Fruit fly (Drosophila melanogaster) whole organism, embryonic: Measurements from ENCODE around the gene CG14104.

Experiments used
- Asciz ChIP-seq: fragments of 200-800 bp; sonication (Bioruptor generic); optimal IDR thresholded peaks from 2 replicates; lab custom pipeline; 2017; ENCODE audit warnings: missing biosample characterization, mild to moderate bottlenecking, missing genetic modification characterization, missing genetic modification reagents
- B-H2 ChIP-seq: fragments of 200-800 bp; sonication (Bioruptor generic); optimal IDR thresholded peaks from 2 replicates; lab custom pipeline; 2018; ENCODE audit warnings: missing biosample characterization, mild to moderate bottlenecking, missing genetic modification characterization
- Bteb2 ChIP-seq: fragments of 200-800 bp; sonication (Bioruptor generic); optimal IDR thresholded peaks from 2 replicates; lab custom pipeline; 2016; ENCODE audit warnings: missing biosample characterization, missing genetic modification characterization
- CG11695 ChIP-seq: fragments of 200-800 bp; sonication (Bioruptor generic); IDR thresholded peaks from 3 replicates; pipeline ENCODE4 v1.3.6; 2022; ENCODE audit warnings: missing biosample characterization, missing genetic modification characterization
- CG17328 ChIP-seq: fragments of 200-800 bp; sonication (Bioruptor generic); IDR thresholded peaks from 2 replicates; pipeline ENCODE4 v1.3.6; 2022; ENCODE audit warnings: missing biosample characterization, missing genetic modification characterization
- CG18764 ChIP-seq: fragments of 200-800 bp; sonication (Bioruptor generic); optimal IDR thresholded peaks from 3 replicates; lab custom pipeline; 2016; ENCODE audit warnings: missing biosample characterization, missing genetic modification characterization
- CG31224 ChIP-seq: fragments of 200-800 bp; sonication (Bioruptor generic); IDR thresholded peaks from 2 replicates; pipeline ENCODE4 v1.3.6; 2022; ENCODE audit warnings: missing biosample characterization, missing genetic modification characterization
- CG42726 ChIP-seq: fragments of 200-800 bp; sonication (Bioruptor generic); IDR thresholded peaks from 2 replicates; pipeline ENCODE4 v1.3.6; 2022; ENCODE audit warnings: missing biosample characterization, missing genetic modification characterization; ENCODE audit not compliant: partially characterized antibody
- CG4360 ChIP-seq: fragments of 200-800 bp; sonication (Bioruptor generic); IDR thresholded peaks from 2 replicates; pipeline ENCODE4 v1.3.6; 2022; ENCODE audit warnings: missing biosample characterization, missing genetic modification characterization
- CG4820 ChIP-seq: fragments of 200-800 bp; sonication (Bioruptor generic); optimal IDR thresholded peaks from 3 replicates; lab custom pipeline; 2016; ENCODE audit warnings: missing biosample characterization, missing genetic modification characterization
- CG6765 ChIP-seq: fragments of 200-800 bp; sonication (Bioruptor generic); optimal IDR thresholded peaks from 3 replicates; lab custom pipeline; 2017; ENCODE audit warnings: missing biosample characterization, mild to moderate bottlenecking, missing genetic modification characterization
- CG7372 ChIP-seq: fragments of 200-800 bp; sonication (Bioruptor generic); IDR thresholded peaks from 2 replicates; pipeline ENCODE4 v1.3.6; 2022; ENCODE audit warnings: missing biosample characterization, missing genetic modification characterization
- CG7839 ChIP-seq: fragments of 200-800 bp; sonication (Bioruptor generic); optimal IDR thresholded peaks from 3 replicates; lab custom pipeline; 2018; ENCODE audit warnings: missing biosample characterization, mild to moderate bottlenecking, missing genetic modification characterization, moderate library complexity
- CG8359 ChIP-seq: fragments of 200-800 bp; sonication (Bioruptor generic); optimal IDR thresholded peaks from 2 replicates; lab custom pipeline; 2017; ENCODE audit warnings: missing biosample characterization, mild to moderate bottlenecking, missing genetic modification characterization, borderline replicate concordance
- CG9876 ChIP-seq: fragments of 200-800 bp; sonication (Bioruptor generic); optimal IDR thresholded peaks from 2 replicates; lab custom pipeline; 2016; ENCODE audit warnings: missing biosample characterization, missing genetic modification characterization
- CrebB ChIP-seq: fragments of 200-800 bp; sonication (Bioruptor generic); optimal IDR thresholded peaks from 3 replicates; lab custom pipeline; 2018; ENCODE audit warnings: missing biosample characterization, mild to moderate bottlenecking, missing genetic modification characterization
- D19B ChIP-seq: fragments of 200-800 bp; sonication (Bioruptor generic); optimal IDR thresholded peaks from 2 replicates; lab custom pipeline; 2017; ENCODE audit warnings: missing biosample characterization, mild to moderate bottlenecking, missing genetic modification characterization
- Dfd ChIP-seq, 2 experiments: fragments of >200 bp; optimal IDR thresholded peaks; 2 replicates each; lab custom pipeline; 2017; ENCODE audit warnings: missing biosample characterization in 2 of 2, missing genetic modification characterization in 2 of 2
- Ets97D ChIP-seq: fragments of 200-800 bp; sonication (Bioruptor generic); optimal IDR thresholded peaks from 3 replicates; lab custom pipeline; 2016; ENCODE audit warnings: missing biosample characterization, missing genetic modification characterization
- Fer1 ChIP-seq: fragments of 200-800 bp; sonication (Bioruptor generic); optimal IDR thresholded peaks from 2 replicates; lab custom pipeline; 2017; ENCODE audit warnings: missing biosample characterization, mild to moderate bottlenecking, missing genetic modification characterization
- Gsc ChIP-seq: fragments of 200-800 bp; sonication (Bioruptor generic); IDR thresholded peaks from 2 replicates; pipeline ENCODE4 v1.3.6; 2022; ENCODE audit warnings: missing biosample characterization, missing genetic modification characterization
- H15 ChIP-seq: fragments of 200-800 bp; sonication (Bioruptor generic); IDR thresholded peaks from 3 replicates; pipeline ENCODE4 v1.3.6; 2022; ENCODE audit warnings: missing biosample characterization, missing genetic modification characterization
- HLH54F ChIP-seq: fragments of 200-800 bp; sonication (Bioruptor generic); optimal IDR thresholded peaks from 3 replicates; lab custom pipeline; 2016; ENCODE audit warnings: missing biosample characterization, missing genetic modification characterization
- Hey ChIP-seq: fragments of 200-800 bp; sonication (Bioruptor generic); optimal IDR thresholded peaks from 3 replicates; lab custom pipeline; 2018; ENCODE audit warnings: missing biosample characterization, mild to moderate bottlenecking, missing genetic modification characterization
- HmgZ ChIP-seq: fragments of 200-800 bp; sonication (Bioruptor generic); optimal IDR thresholded peaks from 2 replicates; lab custom pipeline; 2018; ENCODE audit warnings: missing biosample characterization, mild to moderate bottlenecking, missing genetic modification characterization
- Jarid2 ChIP-seq: fragments of 200-800 bp; sonication (Bioruptor generic); optimal IDR thresholded peaks from 3 replicates; lab custom pipeline; 2017; ENCODE audit warnings: mild to moderate bottlenecking, missing biosample characterization, missing genetic modification reagents, missing genetic modification characterization
- Meics ChIP-seq: fragments of 200-800 bp; sonication (Bioruptor generic); optimal IDR thresholded peaks from 2 replicates; lab custom pipeline; 2017; ENCODE audit warnings: missing biosample characterization, mild to moderate bottlenecking, missing genetic modification characterization
- az2 ChIP-seq: fragments of 200-800 bp; sonication (Bioruptor generic); optimal IDR thresholded peaks from 3 replicates; lab custom pipeline; 2016; ENCODE audit warnings: missing biosample characterization, missing genetic modification characterization
- caup ChIP-seq: fragments of 200-800 bp; sonication (Bioruptor generic); optimal IDR thresholded peaks from 3 replicates; lab custom pipeline; 2017; ENCODE audit warnings: missing biosample characterization, mild to moderate bottlenecking, missing genetic modification characterization, moderate library complexity; ENCODE audit not compliant: severe bottlenecking
- cg ChIP-seq: fragments of 200-800 bp; sonication (Bioruptor generic); optimal IDR thresholded peaks from 3 replicates; lab custom pipeline; 2019; ENCODE audit warnings: missing biosample characterization, mild to moderate bottlenecking, missing genetic modification characterization, moderate library complexity
- crc ChIP-seq: fragments of 200-800 bp; sonication (Bioruptor generic); optimal IDR thresholded peaks from 2 replicates; lab custom pipeline; 2016; ENCODE audit warnings: missing biosample characterization, missing genetic modification characterization
- dati ChIP-seq: fragments of 200-800 bp; sonication (Bioruptor generic); IDR thresholded peaks from 2 replicates; pipeline ENCODE4 v1.3.6; 2022; ENCODE audit warnings: missing biosample characterization, missing genetic modification characterization
- eve ChIP-seq, 2 experiments: fragments of >200 bp; optimal IDR thresholded peaks; 2 replicates each; lab custom pipeline; 2017; ENCODE audit warnings: missing biosample characterization in 2 of 2, missing genetic modification characterization in 2 of 2
- ewg ChIP-seq: fragments of 200-800 bp; sonication (Bioruptor generic); optimal IDR thresholded peaks from 3 replicates; lab custom pipeline; 2017; ENCODE audit warnings: mild to moderate bottlenecking, missing biosample characterization, missing genetic modification reagents, missing genetic modification characterization
- exex ChIP-seq: fragments of 200-800 bp; sonication (Bioruptor generic); optimal IDR thresholded peaks from 4 replicates; lab custom pipeline; 2018; ENCODE audit warnings: missing biosample characterization, mild to moderate bottlenecking, missing genetic modification characterization, moderate library complexity
- fd3F ChIP-seq: fragments of 200-800 bp; sonication (Bioruptor generic); optimal IDR thresholded peaks from 2 replicates; lab custom pipeline; 2018; ENCODE audit warnings: missing biosample characterization, mild to moderate bottlenecking, missing genetic modification characterization, moderate library complexity
- fu2 ChIP-seq: fragments of 200-800 bp; sonication (Bioruptor generic); optimal IDR thresholded peaks from 2 replicates; lab custom pipeline; 2016; ENCODE audit warnings: missing biosample characterization, missing genetic modification characterization
- kni ChIP-seq: fragments of 200-800 bp; sonication (Bioruptor generic); optimal IDR thresholded peaks from 3 replicates; lab custom pipeline; 2017; ENCODE audit warnings: mild to moderate bottlenecking, missing biosample characterization, missing genetic modification reagents, missing genetic modification characterization
- odd ChIP-seq: fragments of 200-800 bp; sonication (Bioruptor generic); optimal IDR thresholded peaks from 2 replicates; lab custom pipeline; 2017; ENCODE audit warnings: missing biosample characterization, mild to moderate bottlenecking, missing genetic modification characterization
- otp ChIP-seq: fragments of 200-800 bp; sonication (Bioruptor generic); IDR thresholded peaks from 3 replicates; pipeline ENCODE4, ENCODE4 v1.3.6; 2022; ENCODE audit warnings: missing biosample characterization, missing genetic modification characterization
- pita ChIP-seq: fragments of 200-800 bp; sonication (Bioruptor generic); optimal IDR thresholded peaks from 2 replicates; lab custom pipeline; 2017; ENCODE audit warnings: missing biosample characterization, mild to moderate bottlenecking, missing genetic modification characterization
- rib ChIP-seq: fragments of 200-800 bp; sonication (Bioruptor generic); IDR thresholded peaks from 2 replicates; pipeline ENCODE4 v1.3.6; 2022; ENCODE audit warnings: missing biosample characterization, missing genetic modification characterization
- sd ChIP-seq: fragments of 200-800 bp; sonication (Bioruptor generic); optimal IDR thresholded peaks from 3 replicates; lab custom pipeline; 2018; ENCODE audit warnings: missing biosample characterization, mild to moderate bottlenecking, missing genetic modification characterization, moderate library complexity
- sisA ChIP-seq: fragments of 200-800 bp; sonication (Bioruptor generic); IDR thresholded peaks from 2 replicates; pipeline ENCODE4 v1.3.6; 2022; ENCODE audit warnings: missing biosample characterization, missing genetic modification characterization
- slp2 ChIP-seq: fragments of 200-800 bp; sonication (Bioruptor generic); optimal IDR thresholded peaks from 2 replicates; lab custom pipeline; 2016; ENCODE audit warnings: missing biosample characterization, missing genetic modification characterization
- sna ChIP-seq: fragments of 200-800 bp; sonication (Bioruptor generic); IDR thresholded peaks from 2 replicates; pipeline ENCODE4 v1.3.6; 2022; ENCODE audit warnings: missing biosample characterization, missing genetic modification characterization; ENCODE audit not compliant: partially characterized antibody
- so ChIP-seq: fragments of 200-800 bp; sonication (Bioruptor generic); IDR thresholded peaks from 3 replicates; pipeline ENCODE4 v1.3.6; 2022; ENCODE audit warnings: missing biosample characterization, missing genetic modification characterization
- tgo ChIP-seq: fragments of 200-800 bp; sonication (Bioruptor generic); IDR thresholded peaks from 3 replicates; pipeline ENCODE4 v1.3.6; 2022; ENCODE audit warnings: missing biosample characterization, missing genetic modification characterization
- usp ChIP-seq: fragments of >200 bp; optimal IDR thresholded peaks from 2 replicates; lab custom pipeline; 2017; ENCODE audit warnings: missing biosample characterization, missing genetic modification characterization
- zf30C ChIP-seq: fragments of 200-800 bp; sonication (Bioruptor generic); optimal IDR thresholded peaks from 3 replicates; lab custom pipeline; 2018; ENCODE audit warnings: missing biosample characterization, mild to moderate bottlenecking, missing genetic modification characterization

The CG14104 gene

dm6 chr3L:19790929-19791687 is 15.9 kb downstream of the CG14104 start (continued):
- TF ChIP-seq CrebB (tag; lab: Kevin White, UChicago) (no peak), Gsc (GFP tag; lab: Robert Waterston, UW) (no peak), dati (GFP tag; lab: Robert Waterston, UW) (no peak), D19B (peak; percentile 74), fd3F (GFP tag; lab: Kevin White, UChicago) (peak; percentile 49), CG17328 (peak; percentile 4; the same call in 1 of the 2 replicates), Ets97D (GFP tag; lab: Kevin White, UChicago) (peak; percentile 6), ewg (GFP tag; lab: Kevin White, UChicago) (peak; percentile 55), pita (GFP tag; lab: Kevin White, UChicago) (no peak), CG4820 (peak; percentile 69), CG6765 (peak; percentile 17), Dfd (GFP tag; optimal IDR thresholded peaks at IDR 0.05; lab: Kevin White, UChicago) (peak in 1 of 2 experiments; percentile 61), odd (GFP tag; lab: Kevin White, UChicago) (no peak), sna (GFP tag; lab: Robert Waterston, UW) (no peak), sisA (GFP tag; lab: Robert Waterston, UW) (peak; percentile 32; the same call in 1 of the 2 replicates), Hey (no peak), az2 (GFP tag; lab: Kevin White, UChicago) (peak; percentile 59), kni (GFP tag; lab: Kevin White, UChicago) (no peak), CG18764 (GFP tag; lab: Kevin White, UChicago) (peak; percentile 15), Fer1 (GFP tag; lab: Kevin White, UChicago) (peak; percentile 49), tgo (GFP tag; lab: Robert Waterston, UW) (peak; percentile 26; the same call in 1 of the 3 replicates), Bteb2 (GFP tag; lab: Kevin White, UChicago) (peak; percentile 28), CG8359 (GFP tag; lab: Kevin White, UChicago) (no peak)

- TF ChIP-seq so: no peak
- no peak for TF ChIP-seq zf30C
- TF ChIP-seq otp: no peak
- no peak for TF ChIP-seq H15 (GFP tag; lab: Robert Waterston, UW)
- TF ChIP-seq caup (GFP tag; lab: Kevin White, UChicago): no peak
- TF ChIP-seq slp2: no peak
- TF ChIP-seq HLH54F (GFP tag; lab: Kevin White, UChicago): no peak
- no peak for TF ChIP-seq CG31224
- TF ChIP-seq sd: peak; percentile 68
- TF ChIP-seq crc: no peak
- TF ChIP-seq exex (tag; lab: Kevin White, UChicago): peak; percentile 31
- no peak for TF ChIP-seq CG7372
- no peak for TF ChIP-seq Jarid2 (GFP tag; lab: Kevin White, UChicago)
These were observed 16.5 kb downstream of the CG14104 start for dm6 chr3L:19790564-19790928.

DNA sequence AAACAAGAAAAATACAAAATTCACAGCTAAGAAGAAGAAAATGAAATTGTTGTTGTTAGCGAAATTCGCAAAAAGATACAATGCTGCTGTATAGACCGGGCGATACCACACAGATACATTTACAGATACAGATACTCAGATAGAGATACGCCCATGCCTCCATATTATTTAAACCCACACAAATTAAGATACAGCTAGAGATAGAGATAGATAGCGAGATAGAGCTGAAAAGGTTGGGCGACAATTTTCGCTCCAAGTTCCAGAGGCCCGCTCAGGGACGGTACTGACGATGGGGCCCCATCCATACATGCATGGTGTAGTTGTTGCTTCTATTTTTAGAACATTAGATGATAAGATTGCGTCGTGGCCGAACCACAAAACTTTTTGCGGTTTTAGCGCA is 19.4 kb downstream of the CG14104 start:
- TF ChIP-seq CG4360 (GFP tag; lab: Robert Waterston, UW) (no peak), Meics (GFP tag; lab: Kevin White, UChicago) (no peak), CG42726 (GFP tag; lab: Robert Waterston, UW) (no peak), rib (peak; percentile 36; the same call in 1 of the 2 replicates), usp (GFP tag; lab: Kevin White, UChicago) (no peak), CG9876 (GFP tag; lab: Kevin White, UChicago) (no peak), CG11695 (GFP tag; lab: Robert Waterston, UW) (no peak), B-H2 (GFP tag; lab: Kevin White, UChicago) (peak; percentile 13), cg (GFP tag; lab: Kevin White, UChicago) (peak; percentile 52), eve (GFP tag; optimal IDR thresholded peaks at IDR 0.05; lab: Kevin White, UChicago) (no peak), Asciz (GFP tag; lab: Kevin White, UChicago) (no peak), CG7839 (tag; lab: Kevin White, UChicago) (no peak), HmgZ (tag; lab: Kevin White, UChicago) (peak; percentile 17), fu2 (no peak)
